Worm (Caenorhabditis elegans) whole organism, midembryonic: Measurements from ENCODE around the gene mlc-6.

Experiments used
- T22C8.4 ChIP-seq: fragments of 200-800 bp; sonication (Bioruptor generic); IDR thresholded peaks from 2 replicates; pipeline ENCODE4 v1.3.6; 2022; ENCODE audit warnings: missing genetic modification characterization, missing compliant biosample characterization
- cog-1 ChIP-seq: sonication (generic microtip); optimal IDR thresholded peaks from 2 replicates; lab custom pipeline; 2016; ENCODE audit warnings: missing genetic modification characterization, missing compliant biosample characterization
- flt-1 ChIP-seq: fragments of 200-800 bp; sonication (Bioruptor generic); IDR thresholded peaks from 2 replicates; pipeline ENCODE4 v1.3.6; 2022; ENCODE audit warnings: missing genetic modification characterization, missing compliant biosample characterization
- med-1 ChIP-seq: sonication (generic microtip); optimal IDR thresholded peaks from 2 replicates; lab custom pipeline; 2017; ENCODE audit warnings: missing genetic modification characterization, mild to moderate bottlenecking, missing compliant biosample characterization, antibody characterized with exemption, missing genetic modification reagents; ENCODE audit not compliant: insufficient read depth
- tab-1 ChIP-seq: fragments of 200-800 bp; sonication (Bioruptor generic); IDR thresholded peaks from 2 replicates; pipeline ENCODE4 v1.3.6; 2022; ENCODE audit warnings: missing genetic modification characterization, missing compliant biosample characterization
- ztf-23 ChIP-seq: fragments of 200-800 bp; sonication (Bioruptor generic); IDR thresholded peaks from 2 replicates; pipeline ENCODE4 v1.3.6; 2022; ENCODE audit warnings: missing genetic modification reagents, missing genetic modification characterization, missing compliant biosample characterization
- ztf-29 ChIP-seq: fragments of 200-800 bp; sonication (Bioruptor generic); IDR thresholded peaks from 2 replicates; pipeline ENCODE4 v1.3.6; 2022; ENCODE audit warnings: missing genetic modification reagents, missing genetic modification characterization, missing compliant biosample characterization

DNA sequence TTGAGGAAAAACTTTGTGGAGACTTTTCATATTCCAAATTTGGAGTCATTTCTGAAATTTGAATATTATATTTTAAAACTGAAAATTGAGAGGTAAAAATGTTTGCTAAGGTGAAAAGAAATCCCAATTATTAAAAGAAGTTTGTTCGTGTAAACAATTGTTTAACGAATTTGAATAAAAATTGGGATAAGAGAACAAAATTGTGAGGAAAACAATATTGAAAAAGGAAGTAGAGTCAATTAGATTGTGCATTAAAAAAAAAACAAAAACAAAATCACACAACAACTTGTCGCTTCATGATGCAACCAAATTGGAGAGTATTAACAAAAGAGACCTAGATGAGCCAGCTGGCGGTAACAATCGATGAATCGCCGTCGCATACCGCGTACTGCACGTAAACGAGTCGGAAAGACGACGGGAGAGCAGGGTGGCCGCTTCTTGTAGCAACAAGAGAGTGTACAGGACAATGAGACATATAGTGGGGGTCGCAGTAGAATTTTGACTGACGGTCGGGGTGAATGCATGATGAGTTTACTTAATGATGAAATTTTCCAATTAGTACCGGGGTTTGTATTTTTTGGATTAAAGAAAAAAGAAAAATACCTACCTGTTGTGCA, 3.0 kb downstream of the mlc-6 start, which contains the start of gene K04C1.3:
- TF ChIP-seq ztf-29 (GFP tag; lab: Robert Waterston, UW) (no peak), tab-1 (GFP tag; lab: Robert Waterston, UW) (no peak), flt-1 (GFP tag; lab: Robert Waterston, UW) (no peak), cog-1 (tag; lab: Kevin White, UChicago) (no peak), med-1 (GFP tag; lab: Kevin White, UChicago) (no peak), ztf-23 (no peak), T22C8.4 (no peak)
